Worm (Caenorhabditis elegans) whole organism, late embryonic: ENCODE results near the gene oga-1.

ENCODE experiments used
- K02D7.2 ChIP-seq: sonication (generic microtip); optimal IDR thresholded peaks from 2 replicates; lab custom pipeline; 2017; ENCODE audit warnings: mild to moderate bottlenecking, missing genetic modification characterization, missing compliant biosample characterization
- K09A11.1 ChIP-seq: sonication (generic microtip); optimal IDR thresholded peaks from 2 replicates; lab custom pipeline; 2017; ENCODE audit warnings: antibody characterized with exemption, mild to moderate bottlenecking, missing genetic modification characterization, missing compliant biosample characterization; ENCODE audit not compliant: insufficient read depth
- T23F11.4 ChIP-seq: fragments of 200-800 bp; sonication (Bioruptor generic); optimal IDR thresholded peaks from 2 replicates; lab custom pipeline; 2018; ENCODE audit warnings: mild to moderate bottlenecking, missing genetic modification characterization, missing compliant biosample characterization
- Y22D7AL.16 ChIP-seq: sonication (generic microtip); optimal IDR thresholded peaks from 2 replicates; lab custom pipeline; 2016; ENCODE audit warnings: missing genetic modification characterization, missing compliant biosample characterization
- ahr-1 ChIP-seq: sonication (generic microtip); optimal IDR thresholded peaks from 2 replicates; lab custom pipeline; 2016; ENCODE audit warnings: missing genetic modification characterization, missing compliant biosample characterization
- ceh-14 ChIP-seq: sonication (generic microtip); optimal IDR thresholded peaks from 2 replicates; lab custom pipeline; 2016; ENCODE audit warnings: missing genotype, missing genetic modification characterization, missing compliant biosample characterization
- ceh-18 ChIP-seq: sonication (generic microtip); optimal IDR thresholded peaks from 2 replicates; lab custom pipeline; 2016; ENCODE audit warnings: missing genetic modification characterization, missing compliant biosample characterization
- ceh-19 ChIP-seq: fragments of 200-800 bp; sonication (Bioruptor generic); optimal IDR thresholded peaks from 2 replicates; lab custom pipeline; 2018; ENCODE audit warnings: mild to moderate bottlenecking, missing genetic modification characterization, missing compliant biosample characterization
- ceh-22 ChIP-seq: sonication (generic microtip); optimal IDR thresholded peaks from 2 replicates; lab custom pipeline; 2017; ENCODE audit warnings: missing biosample characterization, missing genetic modification characterization
- ceh-24 ChIP-seq: sonication (generic microtip); optimal IDR thresholded peaks from 2 replicates; lab custom pipeline; 2016; ENCODE audit warnings: mild to moderate bottlenecking, missing genetic modification characterization, missing compliant biosample characterization
- ceh-30 ChIP-seq: fragments of 150-350 bp; optimal IDR thresholded peaks from 2 replicates; lab custom pipeline; 2014; ENCODE audit warnings: missing biosample characterization, missing genetic modification characterization
- ceh-31 ChIP-seq: sonication (generic microtip); optimal IDR thresholded peaks from 2 replicates; lab custom pipeline; 2016; ENCODE audit warnings: missing genetic modification characterization, missing compliant biosample characterization
- ceh-34 ChIP-seq: sonication (generic microtip); optimal IDR thresholded peaks from 2 replicates; lab custom pipeline; 2016; ENCODE audit warnings: mild to moderate bottlenecking, missing genetic modification characterization, missing compliant biosample characterization
- ceh-45 ChIP-seq: fragments of 200-800 bp; sonication (Bioruptor generic); IDR thresholded peaks from 2 replicates; pipeline ENCODE4 v1.3.6; 2022; ENCODE audit warnings: missing genetic modification reagents, missing genetic modification characterization, missing compliant biosample characterization
- ceh-6 ChIP-seq: fragments of 200-800 bp; sonication (Bioruptor generic); optimal IDR thresholded peaks from 2 replicates; lab custom pipeline; 2018; ENCODE audit warnings: mild to moderate bottlenecking, missing genetic modification characterization, missing compliant biosample characterization
- ceh-9 ChIP-seq: sonication (generic microtip); optimal IDR thresholded peaks from 2 replicates; lab custom pipeline; 2016; ENCODE audit warnings: mild to moderate bottlenecking, missing genetic modification characterization, inconsistent platforms, missing compliant biosample characterization
- che-1 ChIP-seq: sonication (generic microtip); optimal IDR thresholded peaks from 2 replicates; lab custom pipeline; 2016; ENCODE audit warnings: mild to moderate bottlenecking, missing genetic modification characterization, missing compliant biosample characterization
- dmd-4 ChIP-seq: sonication (generic microtip); optimal IDR thresholded peaks from 2 replicates; lab custom pipeline; 2016; ENCODE audit warnings: borderline replicate concordance, missing genetic modification characterization, missing compliant biosample characterization
- elt-2 ChIP-seq: sonication (generic microtip); optimal IDR thresholded peaks from 2 replicates; lab custom pipeline; 2016; ENCODE audit warnings: missing genetic modification reagents, missing genetic modification characterization, missing compliant biosample characterization
- ets-4 ChIP-seq: sonication (generic microtip); optimal IDR thresholded peaks from 2 replicates; lab custom pipeline; 2016; ENCODE audit warnings: missing genetic modification characterization, missing compliant biosample characterization
- fkh-10 ChIP-seq: fragments of 150-350 bp; optimal IDR thresholded peaks from 2 replicates; lab custom pipeline; 2014; ENCODE audit warnings: missing biosample characterization, missing genetic modification reagents, missing genetic modification characterization
- fkh-6 ChIP-seq: sonication (generic microtip); optimal IDR thresholded peaks from 2 replicates; lab custom pipeline; 2016; ENCODE audit warnings: missing genetic modification characterization, missing compliant biosample characterization
- hlh-13 ChIP-seq: fragments of 200-800 bp; sonication (Bioruptor generic); optimal IDR thresholded peaks from 2 replicates; lab custom pipeline; 2018; ENCODE audit warnings: mild to moderate bottlenecking, missing genetic modification characterization, missing compliant biosample characterization
- hlh-15 ChIP-seq: sonication (generic microtip); optimal IDR thresholded peaks from 2 replicates; lab custom pipeline; 2016; ENCODE audit warnings: missing genetic modification characterization, missing compliant biosample characterization
- hlh-30 ChIP-seq: sonication (generic microtip); optimal IDR thresholded peaks from 2 replicates; lab custom pipeline; 2017; ENCODE audit warnings: antibody characterized with exemption, missing genetic modification characterization, missing compliant biosample characterization; ENCODE audit not compliant: insufficient read depth
- hlh-6 ChIP-seq: sonication (generic microtip); optimal IDR thresholded peaks from 2 replicates; lab custom pipeline; 2016; ENCODE audit warnings: missing genotype, missing genetic modification characterization, missing compliant biosample characterization
- hlh-8 ChIP-seq: sonication (generic microtip); optimal IDR thresholded peaks from 2 replicates; lab custom pipeline; 2016; ENCODE audit warnings: missing genotype, missing genetic modification characterization, missing compliant biosample characterization
- lin-11 ChIP-seq: fragments of 200-800 bp; sonication (Bioruptor generic); optimal IDR thresholded peaks from 2 replicates; lab custom pipeline; 2018; ENCODE audit warnings: mild to moderate bottlenecking, missing genetic modification characterization, missing compliant biosample characterization
- madf-2 ChIP-seq: sonication (generic microtip); optimal IDR thresholded peaks from 2 replicates; lab custom pipeline; 2017; ENCODE audit warnings: missing genetic modification characterization, missing compliant biosample characterization
- mec-3 ChIP-seq: sonication (generic microtip); optimal IDR thresholded peaks from 2 replicates; lab custom pipeline; 2016; ENCODE audit warnings: borderline replicate concordance, missing genetic modification characterization, missing compliant biosample characterization
- nfya-1 ChIP-seq: sonication (generic microtip); optimal IDR thresholded peaks from 2 replicates; lab custom pipeline; 2017; ENCODE audit warnings: missing genetic modification characterization, mild to moderate bottlenecking, missing compliant biosample characterization, antibody characterized with exemption, moderate library complexity
- nhr-232 ChIP-seq: sonication (generic microtip); optimal IDR thresholded peaks from 2 replicates; lab custom pipeline; 2016; ENCODE audit warnings: missing genetic modification characterization, missing compliant biosample characterization
- npax-4 ChIP-seq: sonication (generic microtip); optimal IDR thresholded peaks from 2 replicates; lab custom pipeline; 2016; ENCODE audit warnings: missing genetic modification characterization, missing compliant biosample characterization
- odd-2 ChIP-seq: sonication (generic microtip); optimal IDR thresholded peaks from 2 replicates; lab custom pipeline; 2017; ENCODE audit warnings: antibody characterized with exemption, mild to moderate bottlenecking, missing genetic modification characterization, missing compliant biosample characterization
- pat-9 ChIP-seq: fragments of 200-800 bp; sonication (Bioruptor generic); optimal IDR thresholded peaks from 2 replicates; lab custom pipeline; 2018; ENCODE audit warnings: mild to moderate bottlenecking, missing genetic modification characterization, moderate library complexity, missing compliant biosample characterization
- pax-1 ChIP-seq: fragments of 150-350 bp; optimal IDR thresholded peaks from 2 replicates; lab custom pipeline; 2014; ENCODE audit warnings: missing biosample characterization, missing genetic modification characterization
- pha-2 ChIP-seq: sonication (generic microtip); optimal IDR thresholded peaks from 2 replicates; lab custom pipeline; 2017; ENCODE audit warnings: mild to moderate bottlenecking, missing genetic modification characterization, missing compliant biosample characterization
- pqm-1 ChIP-seq: sonication (generic microtip); optimal IDR thresholded peaks from 2 replicates; lab custom pipeline; 2016; ENCODE audit warnings: missing genetic modification characterization, missing compliant biosample characterization
- ref-2 ChIP-seq: sonication (generic microtip); optimal IDR thresholded peaks from 2 replicates; lab custom pipeline; 2016; ENCODE audit warnings: missing genetic modification characterization, missing compliant biosample characterization
- sox-4 ChIP-seq: sonication (generic microtip); optimal IDR thresholded peaks from 2 replicates; lab custom pipeline; 2017; ENCODE audit warnings: mild to moderate bottlenecking, missing genetic modification characterization, inconsistent platforms, missing compliant biosample characterization
- syd-9 ChIP-seq: sonication (generic microtip); optimal IDR thresholded peaks from 2 replicates; lab custom pipeline; 2016; ENCODE audit warnings: mild to moderate bottlenecking, missing genetic modification characterization, moderate library complexity, missing compliant biosample characterization
- tbx-2 ChIP-seq: sonication (generic microtip); optimal IDR thresholded peaks from 2 replicates; lab custom pipeline; 2016; ENCODE audit warnings: missing genetic modification characterization, missing compliant biosample characterization
- tbx-7 ChIP-seq: sonication (generic microtip); optimal IDR thresholded peaks from 2 replicates; lab custom pipeline; 2016; ENCODE audit warnings: missing genotype, missing genetic modification characterization, missing compliant biosample characterization
- ttx-3 ChIP-seq: sonication (generic microtip); optimal IDR thresholded peaks from 2 replicates; lab custom pipeline; 2016; ENCODE audit warnings: missing genetic modification reagents, missing genetic modification characterization, missing compliant biosample characterization
- unc-42 ChIP-seq: sonication (generic microtip); optimal IDR thresholded peaks from 2 replicates; lab custom pipeline; 2016; ENCODE audit warnings: missing genotype, missing genetic modification characterization, missing compliant biosample characterization
- unc-86 ChIP-seq: sonication (generic microtip); optimal IDR thresholded peaks from 2 replicates; lab custom pipeline; 2016; ENCODE audit warnings: missing genetic modification characterization, missing compliant biosample characterization
- ztf-16 ChIP-seq: sonication (generic microtip); optimal IDR thresholded peaks from 2 replicates; lab custom pipeline; 2017; ENCODE audit warnings: missing genetic modification characterization, missing compliant biosample characterization

The oga-1 gene

ce11 chrX:9300379-9300778 lies 46.9 kb downstream of the oga-1 start (continued):
- peak; percentile 3 for TF ChIP-seq pat-9 (tag; lab: Kevin White, UChicago)
- no peak for TF ChIP-seq ahr-1 (tag; lab: Kevin White, UChicago)
- TF ChIP-seq ztf-16 = no peak
- no peak for TF ChIP-seq ceh-6 (GFP tag; lab: Kevin White, UChicago)
- no peak for TF ChIP-seq ets-4
- TF ChIP-seq ceh-22 (tag; lab: Kevin White, UChicago) = no peak
- TF ChIP-seq ceh-9 = no peak
- no peak for TF ChIP-seq ceh-24 (tag; lab: Kevin White, UChicago)
- TF ChIP-seq tbx-2 = peak; percentile 17
- no peak for TF ChIP-seq K02D7.2 (tag; lab: Kevin White, UChicago)

- no peak for TF ChIP-seq T23F11.4 (GFP tag; lab: Kevin White, UChicago)
- no peak for TF ChIP-seq odd-2
- no peak for TF ChIP-seq syd-9 (tag; lab: Kevin White, UChicago)
- TF ChIP-seq madf-2 (tag; lab: Kevin White, UChicago) = no peak
- no peak for TF ChIP-seq ceh-18 (tag; lab: Kevin White, UChicago)
- TF ChIP-seq ets-4 = no peak
- TF ChIP-seq che-1 = no peak
- no peak for TF ChIP-seq nhr-232 (tag; lab: Kevin White, UChicago)
- no peak for TF ChIP-seq hlh-6 (tag; lab: Kevin White, UChicago)
- TF ChIP-seq hlh-13 (GFP tag; lab: Kevin White, UChicago) = no peak
- TF ChIP-seq, all 69 proteins: peak for 0
These were observed 48.4 kb downstream of the oga-1 start, which contains the start of gene B0416.2 for ce11 chrX:9298846-9299245. TSS of gene B0416.2 (plus strand) at chrX:9299146.

- no peak for TF ChIP-seq Y22D7AL.16 (tag; lab: Kevin White, UChicago)
- no peak for TF ChIP-seq hlh-8
- no peak for TF ChIP-seq hlh-6 (tag; lab: Kevin White, UChicago)
- TF ChIP-seq nfya-1 (tag; lab: Kevin White, UChicago) = no peak
- TF ChIP-seq ceh-9 = no peak
- TF ChIP-seq ceh-14 (tag; lab: Kevin White, UChicago) = no peak
- TF ChIP-seq ceh-19 = no peak
- no peak for TF ChIP-seq sox-4 (tag; lab: Kevin White, UChicago)
- no peak for TF ChIP-seq pqm-1
- TF ChIP-seq unc-42 (tag; lab: Kevin White, UChicago) = no peak
- no peak for TF ChIP-seq fkh-6
- no peak for TF ChIP-seq ceh-34 (tag; lab: Kevin White, UChicago)
- no peak for TF ChIP-seq ceh-30 (tag; lab: Kevin White, UChicago)
- TF ChIP-seq ceh-31 (tag; lab: Kevin White, UChicago) = no peak
- TF ChIP-seq nhr-232 (tag; lab: Kevin White, UChicago) = no peak
- TF ChIP-seq pha-2 (tag; lab: Kevin White, UChicago) = no peak
- no peak for TF ChIP-seq pax-1 (tag; lab: Kevin White, UChicago)
These were observed 49.4 kb downstream of the oga-1 start, which contains the start of gene B0416.7 for ce11 chrX:9297834-9298233. TSS of gene B0416.7 (minus strand) at chrX:9297934.

ce11 chrX:9296591-9296990 lies 50.6 kb downstream of the oga-1 start, which contains the start of gene gly-13:
TSS of gene gly-13 (minus strand) at chrX:9296622.
- peak; percentile 60 for TF ChIP-seq unc-86
- peak; percentile 88 for TF ChIP-seq K09A11.1 (tag; lab: Kevin White, UChicago)
- no peak for TF ChIP-seq ceh-45 (GFP tag; lab: Robert Waterston, UW)
- TF ChIP-seq npax-4 (tag; lab: Kevin White, UChicago) = peak; percentile 39
- no peak for TF ChIP-seq tbx-7 (tag; lab: Kevin White, UChicago)
- peak; percentile 82 for TF ChIP-seq elt-2 (tag; lab: Kevin White, UChicago)
- peak; percentile 63 for TF ChIP-seq ceh-14 (tag; lab: Kevin White, UChicago)
- TF ChIP-seq hlh-30 = no peak
- no peak for TF ChIP-seq ceh-18 (tag; lab: Kevin White, UChicago)
- TF ChIP-seq ttx-3 (tag; lab: Kevin White, UChicago) = peak; percentile 71
- TF ChIP-seq tbx-2 = peak; percentile 76
- peak; percentile 80 for TF ChIP-seq ceh-19
- TF ChIP-seq ref-2 (tag; lab: Kevin White, UChicago) = peak; percentile 44
- peak; percentile 48 for TF ChIP-seq hlh-13 (GFP tag; lab: Kevin White, UChicago)
- TF ChIP-seq ztf-16 = peak; percentile 43
- TF ChIP-seq ets-4 = peak; percentile 20
- no peak for TF ChIP-seq fkh-10
- TF ChIP-seq K02D7.2 (tag; lab: Kevin White, UChicago) = no peak
- peak; percentile 57 for TF ChIP-seq hlh-8
- peak; percentile 46 for TF ChIP-seq lin-11 (tag; lab: Kevin White, UChicago)
- TF ChIP-seq mec-3 (tag; lab: Kevin White, UChicago) = no peak
- TF ChIP-seq hlh-15 = peak; percentile 56
- TF ChIP-seq ceh-34 (tag; lab: Kevin White, UChicago) = peak; percentile 40
- peak; percentile 26 for TF ChIP-seq dmd-4 (tag; lab: Kevin White, UChicago)
